Fruit fly (Drosophila melanogaster): ENCODE data around the gene CG3436.

The CG3436 gene

dm6 chr2L:109098-109799 lies 46.6 kb upstream of the CG3436 start (continued):
- TF ChIP-seq CG15073 (GFP tag; optimal IDR thresholded peaks at IDR 0.05) (no peak), rib (GFP tag; IDR thresholded peaks at IDR 0.05) (peak; percentile 9; the same call in 1 of the 2 replicates), CG18764 (GFP tag; optimal IDR thresholded peaks at IDR 0.05) (no peak), wek (GFP tag; optimal IDR thresholded peaks at IDR 0.05) (no peak), CG15479 (GFP tag; optimal IDR thresholded peaks at IDR 0.05) (no peak), Awh (GFP tag; IDR thresholded peaks at IDR 0.05) (no peak), zen2 (GFP tag; IDR thresholded peaks at IDR 0.05; ENCODE audit: partially characterized antibody) (no peak), YL-1 (GFP tag; optimal IDR thresholded peaks at IDR 0.05) (peak; percentile 10), CG9932 (GFP tag; IDR thresholded peaks at IDR 0.05) (no peak), CG7839 (tag; optimal IDR thresholded peaks at IDR 0.05) (no peak), sd (tag; optimal IDR thresholded peaks at IDR 0.05) (peak; percentile 87), CG10321 (GFP tag; IDR thresholded peaks at IDR 0.05) (no peak), B-H1 (GFP tag; IDR thresholded peaks at IDR 0.05) (no peak), usp (GFP tag; optimal IDR thresholded peaks at IDR 0.05) (no peak), Scr (GFP tag; IDR thresholded peaks at IDR 0.05; ENCODE audit: partially characterized antibody) (no peak), CG7987 (GFP tag; optimal IDR thresholded peaks at IDR 0.05) (peak; percentile 47), nau (GFP tag; optimal IDR thresholded peaks at IDR 0.05) (no peak), CG12769 (tag; optimal IDR thresholded peaks at IDR 0.05) (peak; percentile 67), vvl (GFP tag; IDR thresholded peaks at IDR 0.05) (no peak), Gug (GFP tag; IDR thresholded peaks at IDR 0.05) (no peak), pho (GFP tag; optimal IDR thresholded peaks at IDR 0.05) (no peak), dysf (GFP tag; IDR thresholded peaks at IDR 0.05) (no peak), lbe (GFP tag; optimal IDR thresholded peaks at IDR 0.05) (no peak), CG3163 (GFP tag; optimal IDR thresholded peaks at IDR 0.05) (peak; percentile 40), CG16815 (GFP tag; optimal IDR thresholded peaks at IDR 0.05) (no peak), h (optimal IDR thresholded peaks at IDR 0.05) (no peak), CG3995 (GFP tag; optimal IDR thresholded peaks at IDR 0.05) (no peak), chinmo (GFP tag; IDR thresholded peaks at IDR 0.05; ENCODE audit: partially characterized antibody) (peak; percentile 86; the same call in 3 of the 4 replicates), sob (GFP tag; IDR thresholded peaks at IDR 0.05) (0 out of 2 replicates have a peak, but pooled peaks have one; percentile 5), CG10147 (GFP tag; optimal IDR thresholded peaks at IDR 0.05) (no peak), CG7928 (GFP tag; optimal IDR thresholded peaks at IDR 0.05) (no peak), Fer3 (tag; optimal IDR thresholded peaks at IDR 0.05) (no peak), CG8281 (tag; optimal IDR thresholded peaks at IDR 0.05) (no peak), stwl (tag; optimal IDR thresholded peaks at IDR 0.05) (no peak), amos (GFP tag; IDR thresholded peaks at IDR 0.05; ENCODE audit: partially characterized antibody) (0 out of 2 replicates have a peak, but pooled peaks have one; percentile 18), CG17359 (tag; optimal IDR thresholded peaks at IDR 0.05) (no peak), Dfd (GFP tag; optimal IDR thresholded peaks at IDR 0.05) (no peak), dm (GFP tag; optimal IDR thresholded peaks at IDR 0.05) (peak; percentile 87), otp (GFP tag; IDR thresholded peaks at IDR 0.05) (no peak), Optix (GFP tag; IDR thresholded peaks at IDR 0.05) (no peak), MBD-R2 (GFP tag; IDR thresholded peaks at IDR 0.05) (peak; percentile 13; the same call in 1 of the 2 replicates), run (tag; optimal IDR thresholded peaks at IDR 0.05) (no peak), exex (tag; optimal IDR thresholded peaks at IDR 0.05) (peak; percentile 84), Fer1 (GFP tag; optimal IDR thresholded peaks at IDR 0.05) (peak; percentile 32), CG7372 (GFP tag; IDR thresholded peaks at IDR 0.05) (no peak), BtbVII (GFP tag; optimal IDR thresholded peaks at IDR 0.05) (peak; percentile 38), CG2202 (tag; optimal IDR thresholded peaks at IDR 0.05) (no peak), lab (GFP tag; optimal IDR thresholded peaks at IDR 0.05) (peak; percentile 41), CG32767 (GFP tag; IDR thresholded peaks at IDR 0.05) (no peak; the same call in 1 of the 2 replicates), Ada2b (GFP tag; IDR thresholded peaks at IDR 0.05) (no peak)

All from whole organism, embryonic.